Fruit fly (Drosophila melanogaster) whole organism, embryonic: ENCODE results near the gene CG32801.

Source experiments
- ATbp ChIP-seq: fragments of 200-800 bp; sonication (Bioruptor generic); optimal IDR thresholded peaks from 2 replicates; lab custom pipeline; 2017; ENCODE audit warnings: missing biosample characterization, mild to moderate bottlenecking, missing genetic modification characterization, missing genetic modification reagents
- Antp ChIP-seq: fragments of 200-800 bp; sonication (Bioruptor generic); optimal IDR thresholded peaks from 3 replicates; lab custom pipeline; 2016; ENCODE audit warnings: missing biosample characterization, missing genetic modification characterization
- Atf6 ChIP-seq: fragments of 200-800 bp; sonication (Bioruptor generic); IDR thresholded peaks from 2 replicates; pipeline ENCODE4 v1.3.6; 2022; ENCODE audit warnings: missing biosample characterization, missing genetic modification characterization
- Awh ChIP-seq: fragments of 200-800 bp; sonication (Bioruptor generic); IDR thresholded peaks from 2 replicates; pipeline ENCODE4, ENCODE4 v1.3.6; 2022; ENCODE audit warnings: missing biosample characterization, missing genetic modification characterization
- B-H2 ChIP-seq: fragments of 200-800 bp; sonication (Bioruptor generic); optimal IDR thresholded peaks from 2 replicates; lab custom pipeline; 2018; ENCODE audit warnings: missing biosample characterization, mild to moderate bottlenecking, missing genetic modification characterization
- CG11398 ChIP-seq: fragments of 200-800 bp; sonication (Bioruptor generic); optimal IDR thresholded peaks from 2 replicates; lab custom pipeline; 2016; ENCODE audit warnings: missing biosample characterization, missing genetic modification characterization
- CG12071 ChIP-seq: fragments of 200-800 bp; sonication (Bioruptor generic); optimal IDR thresholded peaks from 3 replicates; lab custom pipeline; 2018; ENCODE audit warnings: missing biosample characterization, mild to moderate bottlenecking, missing genetic modification characterization
- CG12299 ChIP-seq: fragments of 200-800 bp; sonication (Bioruptor generic); optimal IDR thresholded peaks from 2 replicates; lab custom pipeline; 2018; ENCODE audit warnings: missing biosample characterization, mild to moderate bottlenecking, missing genetic modification characterization
- CG12744 ChIP-seq: fragments of 200-800 bp; sonication (Bioruptor generic); optimal IDR thresholded peaks from 2 replicates; lab custom pipeline; 2016; ENCODE audit warnings: missing biosample characterization, missing genetic modification characterization
- CG18619 ChIP-seq: fragments of 200-800 bp; sonication (Bioruptor generic); optimal IDR thresholded peaks from 3 replicates; lab custom pipeline; 2017; ENCODE audit warnings: missing biosample characterization, mild to moderate bottlenecking, missing genetic modification characterization
- CG2678 ChIP-seq: fragments of 200-800 bp; sonication (Bioruptor generic); optimal IDR thresholded peaks from 3 replicates; lab custom pipeline; 2019; ENCODE audit warnings: missing biosample characterization, mild to moderate bottlenecking, missing genetic modification characterization, moderate library complexity
- CG2712 ChIP-seq: fragments of 200-800 bp; optimal IDR thresholded peaks from 3 replicates; lab custom pipeline; 2019; ENCODE audit warnings: missing biosample characterization, mild to moderate bottlenecking, missing genetic modification characterization, moderate library complexity
- CG31365 ChIP-seq: fragments of 200-800 bp; sonication (Bioruptor generic); optimal IDR thresholded peaks from 2 replicates; lab custom pipeline; 2018; ENCODE audit warnings: missing biosample characterization, mild to moderate bottlenecking, missing genetic modification characterization
- CG31441 ChIP-seq: fragments of 200-800 bp; sonication (Bioruptor generic); IDR thresholded peaks from 2 replicates; pipeline ENCODE4 v1.3.6; 2022; ENCODE audit warnings: missing biosample characterization, missing genetic modification characterization
- CG32767 ChIP-seq: fragments of 200-800 bp; sonication (Bioruptor generic); IDR thresholded peaks from 2 replicates; pipeline ENCODE4 v1.3.6; 2022; ENCODE audit warnings: missing biosample characterization, missing genetic modification characterization
- CG3281 ChIP-seq: fragments of 200-800 bp; sonication (Bioruptor generic); optimal IDR thresholded peaks from 3 replicates; lab custom pipeline; 2017; ENCODE audit warnings: missing biosample characterization, mild to moderate bottlenecking, missing genetic modification characterization
- CG5953 ChIP-seq: fragments of 200-800 bp; sonication (Bioruptor generic); IDR thresholded peaks from 2 replicates; pipeline ENCODE4 v1.3.6; 2022; ENCODE audit warnings: missing biosample characterization, missing genetic modification characterization
- CG6813 ChIP-seq: fragments of 200-800 bp; sonication (Bioruptor generic); optimal IDR thresholded peaks from 2 replicates; lab custom pipeline; 2017; ENCODE audit warnings: missing biosample characterization, missing genetic modification characterization, mild to moderate bottlenecking, moderate library complexity, missing genetic modification reagents
- CG7372 ChIP-seq: fragments of 200-800 bp; sonication (Bioruptor generic); IDR thresholded peaks from 2 replicates; pipeline ENCODE4 v1.3.6; 2022; ENCODE audit warnings: missing biosample characterization, missing genetic modification characterization
- CG7786 ChIP-seq: fragments of 200-800 bp; sonication (Bioruptor generic); optimal IDR thresholded peaks from 2 replicates; lab custom pipeline; 2016; ENCODE audit warnings: missing biosample characterization, missing genetic modification characterization
- CHES-1-like ChIP-seq: fragments of 200-800 bp; sonication (Bioruptor generic); optimal IDR thresholded peaks from 2 replicates; lab custom pipeline; 2016; ENCODE audit warnings: missing biosample characterization, missing genetic modification characterization
- D19B ChIP-seq: fragments of 200-800 bp; sonication (Bioruptor generic); optimal IDR thresholded peaks from 2 replicates; lab custom pipeline; 2017; ENCODE audit warnings: missing biosample characterization, mild to moderate bottlenecking, missing genetic modification characterization
- Dad ChIP-seq: fragments of 200-800 bp; sonication (Bioruptor generic); optimal IDR thresholded peaks from 3 replicates; lab custom pipeline; 2016; ENCODE audit warnings: missing biosample characterization, missing genetic modification characterization
- Deaf1 ChIP-seq: fragments of 200-800 bp; optimal IDR thresholded peaks from 3 replicates; lab custom pipeline; 2019; ENCODE audit warnings: missing biosample characterization, mild to moderate bottlenecking, missing genetic modification characterization, moderate library complexity
- Fer2 ChIP-seq: fragments of 200-800 bp; sonication (Bioruptor generic); optimal IDR thresholded peaks from 2 replicates; lab custom pipeline; 2018; ENCODE audit warnings: missing biosample characterization, mild to moderate bottlenecking, missing genetic modification characterization, moderate library complexity
- Fer3 ChIP-seq: fragments of 200-800 bp; sonication (Bioruptor generic); optimal IDR thresholded peaks from 2 replicates; lab custom pipeline; 2018; ENCODE audit warnings: missing biosample characterization, mild to moderate bottlenecking, missing genetic modification characterization, moderate library complexity
- HLH54F ChIP-seq: fragments of 200-800 bp; sonication (Bioruptor generic); optimal IDR thresholded peaks from 3 replicates; lab custom pipeline; 2016; ENCODE audit warnings: missing biosample characterization, missing genetic modification characterization
- HLHmδ ChIP-seq: fragments of 200-800 bp; sonication (Bioruptor generic); optimal IDR thresholded peaks from 2 replicates; lab custom pipeline; 2018; ENCODE audit warnings: missing biosample characterization, mild to moderate bottlenecking, missing genetic modification characterization, moderate library complexity
- Jarid2 ChIP-seq: fragments of 200-800 bp; sonication (Bioruptor generic); optimal IDR thresholded peaks from 3 replicates; lab custom pipeline; 2017; ENCODE audit warnings: mild to moderate bottlenecking, missing biosample characterization, missing genetic modification reagents, missing genetic modification characterization
- MBD-R2 ChIP-seq: fragments of 200-800 bp; sonication (Bioruptor generic); IDR thresholded peaks from 2 replicates; pipeline ENCODE4 v1.3.6; 2022; ENCODE audit warnings: missing biosample characterization, missing genetic modification characterization
- Sry-δ ChIP-seq: fragments of 200-800 bp; sonication (Bioruptor generic); optimal IDR thresholded peaks from 2 replicates; lab custom pipeline; 2016; ENCODE audit warnings: missing biosample characterization, missing genetic modification characterization
- bsh ChIP-seq, 2 experiments: fragments of 200-800 bp; sonication (Bioruptor generic); optimal IDR thresholded peaks; 2 replicates each; lab custom pipeline; 2017 to 2018; ENCODE audit warnings: mild to moderate bottlenecking in 2 of 2, missing biosample characterization in 2 of 2, missing genetic modification characterization in 2 of 2, moderate library complexity in 1 of 2
- cad ChIP-seq: fragments of >200 bp; optimal IDR thresholded peaks from 2 replicates; lab custom pipeline; 2017; ENCODE audit warnings: missing biosample characterization, missing genetic modification characterization
- corto ChIP-seq: fragments of 200-800 bp; sonication (Bioruptor generic); optimal IDR thresholded peaks from 2 replicates; lab custom pipeline; 2016; ENCODE audit warnings: missing biosample characterization, mild to moderate bottlenecking, missing genetic modification characterization, moderate library complexity
- dan ChIP-seq: fragments of 200-800 bp; sonication (Bioruptor generic); IDR thresholded peaks from 2 replicates; pipeline ENCODE4 v1.3.6; 2022; ENCODE audit warnings: missing biosample characterization, missing genetic modification characterization
- dpn ChIP-seq, 2 experiments: fragments of 200-800 bp; sonication (Bioruptor generic); optimal IDR thresholded peaks; 3 replicates each; lab custom pipeline; 2016; ENCODE audit warnings: missing biosample characterization in 2 of 2, missing genetic modification characterization in 2 of 2
- eve ChIP-seq, 2 experiments: fragments of >200 bp; optimal IDR thresholded peaks; 2 replicates each; lab custom pipeline; 2017; ENCODE audit warnings: missing biosample characterization in 2 of 2, missing genetic modification characterization in 2 of 2
- fd3F ChIP-seq: fragments of 200-800 bp; sonication (Bioruptor generic); optimal IDR thresholded peaks from 2 replicates; lab custom pipeline; 2018; ENCODE audit warnings: missing biosample characterization, mild to moderate bottlenecking, missing genetic modification characterization, moderate library complexity
- gro ChIP-seq: fragments of 200-800 bp; sonication (Bioruptor generic); optimal IDR thresholded peaks from 2 replicates; lab custom pipeline; 2016; ENCODE audit warnings: missing biosample characterization, missing genetic modification characterization
- gsb-n ChIP-seq: fragments of 200-800 bp; sonication (Bioruptor generic); optimal IDR thresholded peaks from 3 replicates; lab custom pipeline; 2018; ENCODE audit warnings: missing biosample characterization, mild to moderate bottlenecking, missing genetic modification characterization
- hb ChIP-seq: fragments of 200-800 bp; sonication (Bioruptor generic); IDR thresholded peaks from 3 replicates; pipeline ENCODE4 v1.3.6; 2022; ENCODE audit warnings: missing biosample characterization, missing genetic modification characterization; ENCODE audit not compliant: partially characterized antibody
- lola ChIP-seq, 3 experiments: fragments of >200 bp in 2 of 3; fragments of 200-800 bp in 1 of 3; sonication (Bioruptor generic) in 1 of 3; optimal IDR thresholded peaks; 2 replicates each; lab custom pipeline; 2017 to 2019; ENCODE audit warnings: missing biosample characterization in 3 of 3, missing genetic modification characterization in 3 of 3, mild to moderate bottlenecking in 1 of 3, moderate library complexity in 1 of 3
- mam ChIP-seq: fragments of 200-800 bp; sonication (Bioruptor generic); optimal IDR thresholded peaks from 3 replicates; lab custom pipeline; 2016; ENCODE audit warnings: missing biosample characterization, missing genetic modification characterization
- peb ChIP-seq: fragments of 200-800 bp; sonication (Bioruptor generic); IDR thresholded peaks from 2 replicates; pipeline ENCODE4 v1.3.6; 2022; ENCODE audit warnings: missing biosample characterization, missing genetic modification characterization
- phol ChIP-seq: fragments of 200-800 bp; sonication (Bioruptor generic); optimal IDR thresholded peaks from 3 replicates; lab custom pipeline; 2018; ENCODE audit warnings: missing biosample characterization, mild to moderate bottlenecking, missing genetic modification characterization, moderate library complexity
- pros ChIP-seq: fragments of 200-800 bp; sonication (Bioruptor generic); optimal IDR thresholded peaks from 3 replicates; lab custom pipeline; 2019; ENCODE audit warnings: missing biosample characterization, mild to moderate bottlenecking, missing genetic modification characterization, moderate library complexity
- slp2 ChIP-seq: fragments of 200-800 bp; sonication (Bioruptor generic); optimal IDR thresholded peaks from 2 replicates; lab custom pipeline; 2016; ENCODE audit warnings: missing biosample characterization, missing genetic modification characterization
- sr ChIP-seq: fragments of 200-800 bp; sonication (Bioruptor generic); IDR thresholded peaks from 3 replicates; pipeline ENCODE4 v1.3.6; 2022; ENCODE audit warnings: missing biosample characterization, missing genetic modification characterization
- sug ChIP-seq: fragments of 200-800 bp; optimal IDR thresholded peaks from 2 replicates; lab custom pipeline; 2019; ENCODE audit warnings: missing biosample characterization, mild to moderate bottlenecking, missing genetic modification characterization, moderate library complexity
- toy ChIP-seq: fragments of 200-800 bp; sonication (Bioruptor generic); IDR thresholded peaks from 2 replicates; pipeline ENCODE4 v1.3.6; 2022; ENCODE audit warnings: missing biosample characterization, missing genetic modification characterization
- zfh1 ChIP-seq: fragments of 200-800 bp; sonication (Bioruptor generic); IDR thresholded peaks from 3 replicates; pipeline ENCODE4 v1.3.6; 2022; ENCODE audit warnings: missing biosample characterization, missing genetic modification characterization

The CG32801 gene

dm6 chrX:1854070-1854469 lies 48.9 kb downstream of the CG32801 start (continued):
- TF ChIP-seq dan (GFP tag; lab: Robert Waterston, UW) (no peak), Antp (GFP tag; lab: Kevin White, UChicago) (peak; percentile 46), peb (GFP tag; lab: Robert Waterston, UW) (no peak), Fer3 (tag; lab: Kevin White, UChicago) (peak; percentile 78), Atf6 (GFP tag; lab: Robert Waterston, UW) (peak; percentile 92), slp2 (no peak), hb (GFP tag; lab: Robert Waterston, UW) (no peak), CG3281 (GFP tag; lab: Kevin White, UChicago) (peak; percentile 86), bsh (GFP tag; optimal IDR thresholded peaks at IDR 0.05; lab: Kevin White, UChicago) (no peak), Deaf1 (tag; lab: Kevin White, UChicago) (no peak), corto (GFP tag; lab: Kevin White, UChicago) (no peak), eve (GFP tag; optimal IDR thresholded peaks at IDR 0.05; lab: Kevin White, UChicago) (no peak), B-H2 (GFP tag; lab: Kevin White, UChicago) (peak; percentile 72), CG32767 (0 out of 2 replicates have a peak, but pooled peaks have one; percentile 51), CG2712 (tag; lab: Kevin White, UChicago) (no peak), toy (GFP tag; lab: Robert Waterston, UW) (peak; percentile 62), CG31365 (tag; lab: Kevin White, UChicago) (peak; percentile 66), mam (GFP tag; lab: Kevin White, UChicago) (peak; percentile 56), fd3F (peak; percentile 69), sug (tag; lab: Kevin White, UChicago) (peak; percentile 56), Fer2 (tag; lab: Kevin White, UChicago) (peak; percentile 51), Sry-δ (GFP tag; lab: Kevin White, UChicago) (peak; percentile 28), CG12071 (GFP tag; lab: Kevin White, UChicago) (peak; percentile 84), Dad (peak; percentile 15), CG7786 (peak; percentile 23), cad (no peak), CHES-1-like (peak; percentile 70), CG12744 (GFP tag; lab: Kevin White, UChicago) (peak; percentile 49), sr (GFP tag; lab: Robert Waterston, UW) (peak; percentile 52; the same call in 2 of the 3 replicates), dpn (GFP tag; optimal IDR thresholded peaks at IDR 0.05; lab: Kevin White, UChicago) (peak; percentile 21 to 77), CG31441 (no peak), MBD-R2 (GFP tag; lab: Robert Waterston, UW) (peak; percentile 54; the same call in 1 of the 2 replicates), gro (GFP tag; lab: Kevin White, UChicago) (peak; percentile 80), pros (GFP tag; lab: Kevin White, UChicago) (no peak), phol (tag; lab: Kevin White, UChicago) (no peak), CG7372 (GFP tag; lab: Robert Waterston, UW) (0 out of 2 replicates have a peak, but pooled peaks have one; percentile 14), CG5953 (GFP tag; lab: Robert Waterston, UW) (peak; percentile 51; the same call in 1 of the 2 replicates), CG12299 (peak; percentile 72), CG2678 (tag; lab: Kevin White, UChicago) (peak; percentile 79), gsb-n (tag; lab: Kevin White, UChicago) (no peak), D19B (GFP tag; lab: Kevin White, UChicago) (peak; percentile 56), lola (GFP tag; optimal IDR thresholded peaks at IDR 0.05; lab: Kevin White, UChicago) (no peak), HLHmδ (GFP tag; lab: Kevin White, UChicago) (no peak), Awh (peak; percentile 79), CG6813 (peak; percentile 92), zfh1 (GFP tag; lab: Robert Waterston, UW) (peak; percentile 17; the same call in 1 of the 3 replicates), HLH54F (peak; percentile 11), Jarid2 (GFP tag; lab: Kevin White, UChicago) (peak; percentile 52), CG18619 (GFP tag; lab: Kevin White, UChicago) (peak; percentile 71), ATbp (GFP tag; lab: Kevin White, UChicago) (peak; percentile 67), CG11398 (GFP tag; lab: Kevin White, UChicago) (peak; percentile 67)
